Worm (Caenorhabditis elegans) whole organism, midembryonic: Measurements from ENCODE around the gene srh-75.

Source experiments
- cog-1 ChIP-seq: sonication (generic microtip); optimal IDR thresholded peaks from 2 replicates; lab custom pipeline; 2016; ENCODE audit warnings: missing genetic modification characterization, missing compliant biosample characterization
- flt-1 ChIP-seq: fragments of 200-800 bp; sonication (Bioruptor generic); IDR thresholded peaks from 2 replicates; pipeline ENCODE4 v1.3.6; 2022; ENCODE audit warnings: missing genetic modification characterization, missing compliant biosample characterization
- ztf-23 ChIP-seq: fragments of 200-800 bp; sonication (Bioruptor generic); IDR thresholded peaks from 2 replicates; pipeline ENCODE4 v1.3.6; 2022; ENCODE audit warnings: missing genetic modification reagents, missing genetic modification characterization, missing compliant biosample characterization

- TF ChIP-seq flt-1 = no peak
- TF ChIP-seq cog-1 (tag; lab: Kevin White, UChicago) = no peak
- TF ChIP-seq ztf-23 (GFP tag; lab: Robert Waterston, UW) = no peak
Observed at ce11 chrV:11061887-11062286, 4.9 kb upstream of the srh-75 start.
